Worm (Caenorhabditis elegans) whole organism, L1 larva: Measurements from ENCODE around the gene C32C4.3.
A peak's percentile ranks its signal among the peaks of the same experiment; 100 is the strongest.

Source experiments
- C16A3.4 ChIP-seq: fragments of 150-350 bp; optimal IDR thresholded peaks from 2 replicates; lab custom pipeline; 2014; ENCODE audit warnings: missing biosample characterization, missing genetic modification characterization
- F16B12.6 ChIP-seq: fragments of 150-350 bp; optimal IDR thresholded peaks from 2 replicates; lab custom pipeline; 2014; ENCODE audit warnings: missing biosample characterization, missing genetic modification characterization
- aly-2 ChIP-seq: fragments of 150-350 bp; optimal IDR thresholded peaks from 2 replicates; lab custom pipeline; 2014; ENCODE audit warnings: missing biosample characterization, missing genetic modification characterization
- blmp-1 ChIP-seq: fragments of 150-350 bp; optimal IDR thresholded peaks from 2 replicates; lab custom pipeline; 2014; ENCODE audit warnings: missing biosample characterization, missing genetic modification characterization
- ceh-8 ChIP-seq: fragments of 200-800 bp; sonication (Bioruptor generic); optimal IDR thresholded peaks from 2 replicates; lab custom pipeline; 2018; ENCODE audit warnings: mild to moderate bottlenecking, missing genetic modification characterization, moderate library complexity, missing compliant biosample characterization
- ceh-82 ChIP-seq, 3 experiments: fragments of 150-350 bp in 1 of 3; sonication (generic microtip) in 2 of 3; optimal IDR thresholded peaks; 2 replicates each; lab custom pipeline; 2014 to 2017; ENCODE audit warnings: missing biosample characterization in 3 of 3, missing genetic modification characterization in 3 of 3
- ceh-88 ChIP-seq: fragments of 200-800 bp; sonication (Bioruptor generic); IDR thresholded peaks from 2 replicates; pipeline ENCODE4 v1.3.6; 2022; ENCODE audit warnings: missing genetic modification characterization, missing compliant biosample characterization
- ceh-90 ChIP-seq: sonication (generic microtip); optimal IDR thresholded peaks from 2 replicates; lab custom pipeline; 2016; ENCODE audit warnings: missing genetic modification characterization, missing compliant biosample characterization
- dpl-1 ChIP-seq, 3 experiments: fragments of 150-350 bp in 2 of 3; sonication (generic microtip) in 1 of 3; optimal IDR thresholded peaks; 2 replicates each; lab custom pipeline; 2014 to 2017; ENCODE audit warnings: missing biosample characterization in 3 of 3, missing genetic modification characterization in 3 of 3, missing genetic modification reagents in 3 of 3
- efl-1 ChIP-seq, 4 experiments: fragments of 150-350 bp; optimal IDR thresholded peaks in 3 of 4; peaks in 1 of 4; 1 replicate in 1 of 4; 2 replicates in 3 of 4; lab custom pipeline; 2014; ENCODE audit warnings: missing biosample characterization in 2 of 4, missing genetic modification characterization in 2 of 4, missing genetic modification reagents in 2 of 4
- egl-27 ChIP-seq, 2 experiments: fragments of 150-350 bp in 1 of 2; sonication (generic microtip); optimal IDR thresholded peaks; 3 replicates each; lab custom pipeline; 2017 to 2018; ENCODE audit warnings: missing biosample characterization in 2 of 2, missing genetic modification characterization in 2 of 2, missing genetic modification reagents in 2 of 2
- elt-2 ChIP-seq: sonication (generic microtip); optimal IDR thresholded peaks from 2 replicates; lab custom pipeline; 2016; ENCODE audit warnings: missing genetic modification characterization, mild to moderate bottlenecking, inconsistent platforms, missing compliant biosample characterization, missing genetic modification reagents
- fkh-10 ChIP-seq: sonication (generic microtip); optimal IDR thresholded peaks from 2 replicates; lab custom pipeline; 2017; ENCODE audit warnings: missing biosample characterization, missing genetic modification reagents, missing genetic modification characterization
- fkh-4 ChIP-seq: sonication (generic microtip); optimal IDR thresholded peaks from 2 replicates; lab custom pipeline; 2016; ENCODE audit warnings: missing compliant biosample characterization, missing genetic modification characterization, borderline replicate concordance
- fos-1 ChIP-seq: fragments of 150-350 bp; optimal IDR thresholded peaks from 2 replicates; lab custom pipeline; 2014; ENCODE audit warnings: missing biosample characterization, missing genetic modification characterization
- grh-1 ChIP-seq: fragments of 200-800 bp; sonication (Bioruptor generic); IDR thresholded peaks from 2 replicates; pipeline ENCODE4 v1.3.6; 2022; ENCODE audit warnings: missing genetic modification reagents, missing genetic modification characterization, missing compliant biosample characterization
- hlh-4 ChIP-seq: sonication (generic microtip); optimal IDR thresholded peaks from 2 replicates; lab custom pipeline; 2016; ENCODE audit warnings: mild to moderate bottlenecking, missing genetic modification characterization, missing compliant biosample characterization
- irx-1 ChIP-seq: sonication (generic microtip); optimal IDR thresholded peaks from 2 replicates; lab custom pipeline; 2016; ENCODE audit warnings: missing genetic modification characterization, missing compliant biosample characterization
- lin-14 ChIP-seq: fragments of 200-800 bp; sonication (Bioruptor generic); optimal IDR thresholded peaks from 2 replicates; lab custom pipeline; 2018; ENCODE audit warnings: mild to moderate bottlenecking, missing genetic modification characterization, moderate library complexity, missing compliant biosample characterization
- lin-35 ChIP-seq, 2 experiments: fragments of 150-350 bp; optimal IDR thresholded peaks; 2 replicates each; lab custom pipeline; 2014; ENCODE audit warnings: missing biosample characterization in 2 of 2, missing genetic modification characterization in 2 of 2, missing genetic modification reagents in 2 of 2
- lir-3 ChIP-seq: sonication (generic microtip); optimal IDR thresholded peaks from 2 replicates; lab custom pipeline; 2016; ENCODE audit warnings: mild to moderate bottlenecking, missing genetic modification characterization, moderate library complexity, missing compliant biosample characterization; ENCODE audit not compliant: poor library complexity
- lsy-2 ChIP-seq, 2 experiments: fragments of 150-350 bp; optimal IDR thresholded peaks; 2 replicates each; lab custom pipeline; 2014; ENCODE audit warnings: missing biosample characterization in 2 of 2, missing genetic modification characterization in 2 of 2
- mdl-1 ChIP-seq, 2 experiments: fragments of 150-350 bp; optimal IDR thresholded peaks; 2 replicates each; lab custom pipeline; 2014 to 2017; ENCODE audit warnings: missing biosample characterization in 2 of 2, missing genetic modification characterization in 2 of 2, inconsistent platforms in 1 of 2
- mep-1 ChIP-seq: fragments of 150-350 bp; optimal IDR thresholded peaks from 2 replicates; lab custom pipeline; 2014; ENCODE audit warnings: missing biosample characterization, missing genetic modification characterization
- nhr-11 ChIP-seq: fragments of 150-350 bp; optimal IDR thresholded peaks from 2 replicates; lab custom pipeline; 2014; ENCODE audit warnings: missing biosample characterization, missing genetic modification characterization
- nhr-12 ChIP-seq: sonication (generic microtip); optimal IDR thresholded peaks from 2 replicates; lab custom pipeline; 2017; ENCODE audit warnings: missing biosample characterization, missing genetic modification characterization
- nhr-19 ChIP-seq: fragments of 200-800 bp; sonication (Bioruptor generic); conservative IDR thresholded peaks from 2 replicates; pipeline ENCODE4 v1.3.6; 2022; ENCODE audit warnings: missing genetic modification characterization, missing compliant biosample characterization
- nhr-20 ChIP-seq: sonication (generic microtip); optimal IDR thresholded peaks from 2 replicates; lab custom pipeline; 2016; ENCODE audit warnings: mild to moderate bottlenecking, missing genetic modification characterization, missing compliant biosample characterization
- nhr-47 ChIP-seq: sonication (generic microtip); optimal IDR thresholded peaks from 2 replicates; lab custom pipeline; 2016; ENCODE audit warnings: mild to moderate bottlenecking, missing genetic modification characterization, moderate library complexity, missing compliant biosample characterization
- nhr-84 ChIP-seq: sonication (generic microtip); optimal IDR thresholded peaks from 2 replicates; lab custom pipeline; 2017; ENCODE audit warnings: missing biosample characterization, missing genetic modification characterization
- nhr-90 ChIP-seq: sonication (generic microtip); optimal IDR thresholded peaks from 2 replicates; lab custom pipeline; 2016; ENCODE audit warnings: mild to moderate bottlenecking, missing genetic modification characterization, missing compliant biosample characterization; ENCODE audit not compliant: poor library complexity
- pax-3 ChIP-seq: fragments of 200-800 bp; sonication (Bioruptor generic); optimal IDR thresholded peaks from 2 replicates; lab custom pipeline; 2018; ENCODE audit warnings: mild to moderate bottlenecking, missing genetic modification characterization, moderate library complexity, missing compliant biosample characterization
- rnt-1 ChIP-seq: sonication (generic microtip); optimal IDR thresholded peaks from 2 replicates; lab custom pipeline; 2016; ENCODE audit warnings: mild to moderate bottlenecking, missing genetic modification characterization, moderate library complexity, missing compliant biosample characterization
- snu-23 ChIP-seq: sonication (generic microtip); optimal IDR thresholded peaks from 2 replicates; lab custom pipeline; 2016; ENCODE audit warnings: missing genetic modification characterization, missing compliant biosample characterization
- sup-37 ChIP-seq: fragments of 200-800 bp; sonication (Bioruptor generic); optimal IDR thresholded peaks from 2 replicates; lab custom pipeline; 2018; ENCODE audit warnings: mild to moderate bottlenecking, missing genetic modification characterization, missing compliant biosample characterization
- tbx-2 ChIP-seq: sonication (generic microtip); optimal IDR thresholded peaks from 2 replicates; lab custom pipeline; 2016; ENCODE audit warnings: missing genetic modification characterization, missing compliant biosample characterization
- unc-62 ChIP-seq: fragments of 150-350 bp; optimal IDR thresholded peaks from 2 replicates; lab custom pipeline; 2014; ENCODE audit warnings: missing biosample characterization, missing genetic modification reagents, missing genetic modification characterization
- unc-86 ChIP-seq: sonication (generic microtip); optimal IDR thresholded peaks from 2 replicates; lab custom pipeline; 2016; ENCODE audit warnings: missing genetic modification characterization, missing compliant biosample characterization
- vab-15 ChIP-seq: sonication (generic microtip); optimal IDR thresholded peaks from 2 replicates; lab custom pipeline; 2017; ENCODE audit warnings: missing genotype, mild to moderate bottlenecking, missing genetic modification characterization, missing compliant biosample characterization
- xbp-1 ChIP-seq: sonication (generic microtip); optimal IDR thresholded peaks from 2 replicates; lab custom pipeline; 2016; ENCODE audit warnings: missing genetic modification characterization, missing compliant biosample characterization

C32C4.3 gene

DNA sequence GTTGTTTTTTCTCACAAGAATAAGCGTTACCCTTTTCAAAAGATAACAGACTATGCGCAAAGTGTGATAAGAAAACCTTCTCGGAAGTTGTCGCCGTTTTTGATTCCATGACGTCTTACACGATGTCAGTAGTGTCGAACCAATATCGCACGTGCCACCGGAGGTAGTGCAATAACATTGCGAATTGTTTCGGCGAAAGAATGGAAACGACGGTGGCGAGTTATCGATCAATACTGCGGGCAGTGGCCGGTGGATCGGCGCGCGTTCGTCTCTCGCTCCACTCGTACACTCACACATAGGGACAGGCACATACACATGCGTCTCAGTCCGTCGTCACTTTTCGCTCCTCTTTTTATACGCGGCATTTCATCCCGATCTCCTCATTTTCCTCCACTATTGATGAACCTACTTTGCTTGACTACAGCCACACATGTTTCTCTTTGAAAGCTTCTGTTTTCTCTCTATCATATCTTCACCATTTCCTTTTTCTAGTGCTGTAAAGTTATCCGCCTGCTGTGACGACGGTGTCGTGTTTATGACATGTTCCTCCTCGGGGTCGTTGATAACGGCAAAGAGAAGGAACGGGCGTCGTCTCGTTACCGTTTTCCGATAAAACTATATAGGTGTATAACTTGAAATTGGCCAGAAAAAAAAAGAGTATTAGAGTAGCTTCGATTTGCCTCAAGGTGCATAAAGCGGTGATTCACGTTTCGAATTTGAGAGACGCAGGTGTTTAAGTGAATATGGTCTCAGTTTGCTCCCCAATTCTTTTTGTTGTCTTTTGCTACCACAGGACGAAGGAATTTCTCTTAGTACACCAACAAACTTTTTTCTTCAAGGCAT lies 34.4 kb upstream of the C32C4.3 start (continued):
- TF ChIP-seq mdl-1 (tag; optimal IDR thresholded peaks at IDR 0.05; lab: Kevin White, UChicago) = peak in 1 of 2 experiments; percentile 94
- no peak for TF ChIP-seq ceh-8 (GFP tag; lab: Kevin White, UChicago)
- no peak for TF ChIP-seq vab-15 (tag; lab: Kevin White, UChicago)
- peak; percentile 11 for TF ChIP-seq rnt-1 (tag; lab: Kevin White, UChicago)
- no peak for TF ChIP-seq grh-1
- TF ChIP-seq elt-2 (tag; lab: Kevin White, UChicago) = peak; percentile 74
- TF ChIP-seq ceh-82 (tag; optimal IDR thresholded peaks at IDR 0.05; lab: Kevin White, UChicago) = peak in 1 of 3 experiments; percentile 4
- peak; percentile 49 for TF ChIP-seq blmp-1 (tag; lab: Kevin White, UChicago)
- no peak for TF ChIP-seq unc-62
- TF ChIP-seq lin-35 (GFP tag; optimal IDR thresholded peaks at IDR 0.05; lab: Kevin White, UChicago) = peak in 1 of 2 experiments; percentile 57
- peak; percentile 40 for TF ChIP-seq nhr-20 (tag; lab: Kevin White, UChicago)
- TF ChIP-seq nhr-47 (tag; lab: Kevin White, UChicago) = no peak
- TF ChIP-seq dpl-1 (GFP tag; optimal IDR thresholded peaks at IDR 0.05; lab: Kevin White, UChicago) = peak in 1 of 3 experiments; percentile 10

DNA sequence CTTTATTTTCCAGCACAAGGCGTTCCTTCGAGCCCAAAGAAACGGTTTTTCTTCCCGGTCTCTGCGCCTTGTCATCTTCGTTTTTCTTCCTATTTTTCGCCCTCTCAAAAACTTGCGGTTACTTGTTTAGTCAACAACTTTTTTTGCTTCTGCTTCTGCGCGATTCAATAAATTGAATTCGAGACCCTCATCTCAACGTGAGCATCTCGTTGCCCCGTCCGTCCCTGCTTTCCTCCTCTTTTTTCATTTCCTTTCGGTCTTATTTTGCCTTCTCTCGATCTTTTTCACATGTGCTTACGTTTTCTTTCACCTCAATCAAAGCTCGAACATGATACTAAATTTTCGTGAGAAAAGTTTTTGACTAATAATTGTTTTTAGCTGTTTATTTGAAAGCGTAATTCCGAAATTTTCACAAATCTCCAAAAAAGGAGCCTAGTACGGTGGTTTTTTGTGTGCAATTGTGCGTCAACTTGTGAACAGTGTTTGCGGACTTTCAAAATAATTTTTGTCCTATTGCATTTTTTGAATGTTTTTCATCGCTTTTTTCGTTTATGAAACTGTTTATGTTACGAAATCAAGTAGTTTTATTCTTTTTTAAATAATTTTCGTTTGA lies 33.2 kb upstream of the C32C4.3 start:
- TF ChIP-seq fkh-10 (GFP tag; lab: Kevin White, UChicago) (peak; percentile 66), dpl-1 (GFP tag; optimal IDR thresholded peaks at IDR 0.05; lab: Kevin White, UChicago) (peak in 1 of 3 experiments; percentile 28), blmp-1 (tag; lab: Kevin White, UChicago) (peak; percentile 2), aly-2 (tag; lab: Kevin White, UChicago) (no peak), F16B12.6 (tag; lab: Kevin White, UChicago) (peak; percentile 77), snu-23 (GFP tag; lab: Kevin White, UChicago) (peak; percentile 12), mep-1 (tag; lab: Kevin White, UChicago) (peak; percentile 55), efl-1 (optimal IDR thresholded peaks at IDR 0.05; lab: Kevin White, UChicago) (peak in 1 of 2 experiments; percentile 15), efl-1 (GFP tag; optimal IDR thresholded peaks at IDR 0.05 in 1 of 2; lab: Kevin White, UChicago) (peak; percentile 10 to 92), lin-35 (GFP tag; optimal IDR thresholded peaks at IDR 0.05; lab: Kevin White, UChicago) (peak in 1 of 2 experiments; percentile 30), nhr-47 (tag; lab: Kevin White, UChicago) (peak; percentile 2), fos-1 (tag; lab: Kevin White, UChicago) (no peak), lsy-2 (tag; optimal IDR thresholded peaks at IDR 0.05; lab: Kevin White, UChicago) (peak; percentile 52 to 88), vab-15 (tag; lab: Kevin White, UChicago) (no peak), lin-14 (GFP tag; lab: Kevin White, UChicago) (peak; percentile 51)
- TF ChIP-seq, all 84 proteins: peak for 11

DNA sequence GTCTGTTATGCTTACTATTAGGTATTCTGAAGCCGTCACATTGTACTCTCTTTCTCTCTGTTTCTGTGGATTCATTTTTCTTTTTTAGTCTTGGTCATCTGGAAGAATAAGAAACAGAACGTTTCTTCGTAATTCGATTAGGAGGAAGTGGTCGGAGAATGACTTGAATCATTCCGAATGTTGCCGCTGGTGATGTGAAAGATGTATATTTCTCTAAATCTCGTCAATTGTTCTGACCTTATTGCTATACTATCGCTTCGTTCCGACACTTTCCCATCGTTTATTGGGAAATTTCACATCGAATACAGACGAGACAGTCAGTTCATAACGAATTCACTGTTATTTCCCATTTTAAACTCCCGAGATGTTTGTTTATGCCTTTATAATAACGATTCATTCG lies 32.1 kb upstream of the C32C4.3 start:
- TF ChIP-seq egl-27 (tag; optimal IDR thresholded peaks at IDR 0.05; lab: Kevin White, UChicago) (no peak), nhr-90 (no peak), lin-14 (GFP tag; lab: Kevin White, UChicago) (peak; percentile 44), lir-3 (tag; lab: Kevin White, UChicago) (no peak), blmp-1 (tag; lab: Kevin White, UChicago) (peak; percentile 73), fkh-10 (GFP tag; lab: Kevin White, UChicago) (no peak)

ce11 chrV:10677459-10677858 lies 30.5 kb upstream of the C32C4.3 start:
- TF ChIP-seq vab-15 (tag; lab: Kevin White, UChicago) (no peak), lin-14 (GFP tag; lab: Kevin White, UChicago) (peak; percentile 88), pax-3 (tag; lab: Kevin White, UChicago) (no peak), ceh-88 (GFP tag; lab: Robert Waterston, UW) (no peak), unc-86 (peak; percentile 18), egl-27 (tag; optimal IDR thresholded peaks at IDR 0.05; lab: Kevin White, UChicago) (no peak), hlh-4 (tag; lab: Kevin White, UChicago) (no peak), sup-37 (GFP tag; lab: Kevin White, UChicago) (no peak), fkh-4 (tag; lab: Kevin White, UChicago) (no peak), nhr-19 (GFP tag; lab: Robert Waterston, UW) (no peak), tbx-2 (tag; lab: Kevin White, UChicago) (no peak), nhr-11 (no peak), elt-2 (tag; lab: Kevin White, UChicago) (no peak), irx-1 (tag; lab: Kevin White, UChicago) (no peak), fos-1 (tag; lab: Kevin White, UChicago) (no peak), ceh-90 (tag; lab: Kevin White, UChicago) (no peak), nhr-84 (tag; lab: Kevin White, UChicago) (no peak), snu-23 (GFP tag; lab: Kevin White, UChicago) (peak; percentile 26), C16A3.4 (tag; lab: Kevin White, UChicago) (no peak), xbp-1 (tag; lab: Kevin White, UChicago) (peak; percentile 32), fkh-10 (GFP tag; lab: Kevin White, UChicago) (peak; percentile 45), nhr-12 (tag; lab: Kevin White, UChicago) (no peak), blmp-1 (tag; lab: Kevin White, UChicago) (no peak)
